Fruit fly (Drosophila melanogaster): Measurements from ENCODE around the gene 2mit.

Gene 2mit

DNA sequence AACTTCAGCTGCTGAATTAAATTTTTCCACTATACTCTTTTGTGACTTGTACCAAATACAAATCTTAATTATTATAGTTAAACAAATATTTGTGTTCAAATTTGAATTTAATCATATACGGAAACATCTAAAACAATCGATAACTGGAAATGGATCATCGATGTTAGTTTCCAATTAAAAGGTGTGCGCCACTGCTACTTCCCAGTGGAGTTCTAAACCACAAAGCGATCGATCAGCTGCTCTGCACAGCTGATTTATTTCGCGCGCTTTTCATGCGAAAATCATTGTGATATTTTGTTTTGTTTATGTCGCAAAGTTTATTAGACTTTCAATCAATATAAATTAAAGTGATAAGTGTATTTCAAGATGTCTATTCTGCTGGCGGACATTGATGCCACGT is 67.1 kb downstream of the 2mit start, which contains the start of gene timeout (continued):
- TF ChIP-seq ind (GFP tag; optimal IDR thresholded peaks at IDR 0.05): no peak
- peak; percentile 4 for TF ChIP-seq Abd-B (GFP tag; optimal IDR thresholded peaks at IDR 0.05)
- TF ChIP-seq danr (GFP tag; IDR thresholded peaks at IDR 0.05): no peak
- no peak for TF ChIP-seq CG8089 (GFP tag; optimal IDR thresholded peaks at IDR 0.05)
- TF ChIP-seq aop (GFP tag; IDR thresholded peaks at IDR 0.05): no peak
- TF ChIP-seq Ravus (GFP tag; IDR thresholded peaks at IDR 0.05): no peak
- peak; percentile 35 for TF ChIP-seq CG11504 (tag; optimal IDR thresholded peaks at IDR 0.05)
- TF ChIP-seq nmo (GFP tag; optimal IDR thresholded peaks at IDR 0.05): peak; percentile 50
- TF ChIP-seq CG17612 (GFP tag; IDR thresholded peaks at IDR 0.05): no peak
- 0 out of 2 replicates have a peak, but pooled peaks have one; percentile 31 for TF ChIP-seq rib (GFP tag; IDR thresholded peaks at IDR 0.05)

dm6 chr3R:13085924-13086323 is 69.6 kb downstream of the 2mit start, which contains the start of gene CG43063:
TSS of gene CG43063 (plus strand) at chr3R:13086224.
- no peak for TF ChIP-seq mam (GFP tag; optimal IDR thresholded peaks at IDR 0.05)
- TF ChIP-seq CG17328 (GFP tag; IDR thresholded peaks at IDR 0.05): no peak
- TF ChIP-seq Hsf (GFP tag; optimal IDR thresholded peaks at IDR 0.05): no peak
- TF ChIP-seq al (GFP tag; IDR thresholded peaks at IDR 0.05): no peak
- TF ChIP-seq CG42726 (GFP tag; IDR thresholded peaks at IDR 0.05; ENCODE audit: partially characterized antibody): no peak
- TF ChIP-seq Dad (GFP tag; optimal IDR thresholded peaks at IDR 0.05): no peak
- TF ChIP-seq tio (GFP tag; optimal IDR thresholded peaks at IDR 0.05): no peak
- TF ChIP-seq CG12299 (tag; optimal IDR thresholded peaks at IDR 0.05): no peak
- TF ChIP-seq CG17802 (tag; optimal IDR thresholded peaks at IDR 0.05): no peak
- TF ChIP-seq Rx (GFP tag; IDR thresholded peaks at IDR 0.05): no peak
- TF ChIP-seq CG9817 (tag; optimal IDR thresholded peaks at IDR 0.05): no peak
- no peak for TF ChIP-seq pum (GFP tag; optimal IDR thresholded peaks at IDR 0.05)
- TF ChIP-seq NC2α (GFP tag; optimal IDR thresholded peaks at IDR 0.05): no peak
- no peak for TF ChIP-seq slp2 (GFP tag; optimal IDR thresholded peaks at IDR 0.05)
- no peak for TF ChIP-seq az2 (GFP tag; optimal IDR thresholded peaks at IDR 0.05)
- no peak for TF ChIP-seq Hr3 (GFP tag; optimal IDR thresholded peaks at IDR 0.05)
- no peak for TF ChIP-seq pan (optimal IDR thresholded peaks at IDR 0.05)
- TF ChIP-seq pan (GFP tag; optimal IDR thresholded peaks at IDR 0.05 in 1 of 2, IDR thresholded peaks at IDR 0.05 in 1 of 2): no peak
- no peak for TF ChIP-seq CG2202 (tag; optimal IDR thresholded peaks at IDR 0.05)
- no peak for TF ChIP-seq CG3726 (GFP tag; IDR thresholded peaks at IDR 0.05)
- TF ChIP-seq CG11560 (tag; IDR thresholded peaks at IDR 0.05): no peak

DNA sequence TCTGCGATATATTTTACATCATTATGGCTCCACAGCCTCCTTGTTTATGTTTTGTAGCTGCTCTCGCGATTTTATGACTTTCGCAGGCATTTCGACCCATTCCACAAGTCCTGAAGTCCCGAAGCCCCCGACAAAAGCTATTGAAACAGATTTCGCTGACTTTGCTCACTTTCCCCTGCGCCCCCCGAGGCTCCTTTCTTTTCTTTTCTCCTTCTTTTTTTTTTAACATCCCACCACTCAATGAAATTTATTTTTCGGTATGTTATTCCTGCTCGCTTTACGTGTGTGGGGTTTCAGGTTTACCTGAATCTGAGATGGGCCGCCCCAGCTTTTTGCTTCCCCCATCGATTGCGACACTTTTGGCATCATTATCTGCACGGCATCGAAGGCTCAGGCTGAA is 73.1 kb downstream of the 2mit start:
- TF ChIP-seq CG15601 (tag; optimal IDR thresholded peaks at IDR 0.05) (no peak), CG13894 (tag; optimal IDR thresholded peaks at IDR 0.05) (peak; percentile 82), Ets65A (GFP tag) (peak; percentile 91), CG14965 (GFP tag; optimal IDR thresholded peaks at IDR 0.05; ENCODE audit: borderline replicate concordance) (no peak), Hr78 (GFP tag; optimal IDR thresholded peaks at IDR 0.05) (no peak), Hr39 (optimal IDR thresholded peaks at IDR 0.05) (peak; percentile 83)

dm6 chr3R:13078263-13078662 is 77.2 kb downstream of the 2mit start:
- peak; percentile 9 for TF ChIP-seq CG8944 (GFP tag; optimal IDR thresholded peaks at IDR 0.05)
- TF ChIP-seq Hr3 (GFP tag; optimal IDR thresholded peaks at IDR 0.05): peak; percentile 2
- peak; percentile 24 for TF ChIP-seq gsb-n (tag; optimal IDR thresholded peaks at IDR 0.05)
- TF ChIP-seq Aef1 (GFP tag; IDR thresholded peaks at IDR 0.05): no peak
- peak; percentile 38 for TF ChIP-seq CG9817 (tag; optimal IDR thresholded peaks at IDR 0.05)
- peak; percentile 46; the same call in 1 of the 2 replicates for TF ChIP-seq slbo (GFP tag; IDR thresholded peaks at IDR 0.05)
- peak; percentile 54; the same call in 2 of the 3 replicates for TF ChIP-seq ci (GFP tag; IDR thresholded peaks at IDR 0.05)
- peak; percentile 40 for TF ChIP-seq PHDP (tag; optimal IDR thresholded peaks at IDR 0.05)
- TF ChIP-seq pho (GFP tag; optimal IDR thresholded peaks at IDR 0.05): peak; percentile 18
- no peak for TF ChIP-seq luna (GFP tag; optimal IDR thresholded peaks at IDR 0.05)
- TF ChIP-seq CG4820 (GFP tag; optimal IDR thresholded peaks at IDR 0.05): no peak
- TF ChIP-seq CG15011 (GFP tag; optimal IDR thresholded peaks at IDR 0.05): no peak
- TF ChIP-seq Hr39 (optimal IDR thresholded peaks at IDR 0.05): no peak
- peak; percentile 36 for TF ChIP-seq CG1602 (GFP tag; optimal IDR thresholded peaks at IDR 0.05)
- peak; percentile 32 for TF ChIP-seq CG14710 (tag; optimal IDR thresholded peaks at IDR 0.05)
- TF ChIP-seq CG17328 (GFP tag; IDR thresholded peaks at IDR 0.05): no peak
- peak; percentile 30 for TF ChIP-seq CG9609 (GFP tag; optimal IDR thresholded peaks at IDR 0.05)

Measured in whole organism, embryonic.